Worm (Caenorhabditis elegans): ENCODE results near the gene lin-18.
A peak's percentile ranks its signal among the peaks of the same experiment; 100 is the strongest.

lin-18 gene

DNA sequence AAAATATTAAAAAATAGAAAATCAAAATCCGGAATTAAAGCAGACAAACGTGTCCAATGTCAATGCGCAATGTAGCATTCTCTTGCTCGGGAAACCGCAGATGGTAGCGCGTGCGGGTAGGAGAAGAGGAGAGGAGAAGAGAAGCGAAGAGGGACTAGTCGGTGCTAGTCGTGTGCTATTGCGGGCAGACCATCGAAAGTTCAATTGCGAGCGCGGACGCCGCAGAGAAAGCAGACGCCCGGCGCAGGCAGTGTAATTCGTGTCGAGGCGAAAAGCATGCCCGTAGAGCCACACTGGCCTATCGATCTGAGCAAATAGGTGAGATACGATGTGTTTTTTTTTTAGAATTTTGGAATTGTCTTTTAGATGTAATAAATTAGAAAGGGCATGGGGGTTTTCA, 12.7 kb upstream of the lin-18 start (continued):
- TF ChIP-seq vab-7 (GFP tag; IDR thresholded peaks at IDR 0.05) (peak; percentile 50; the same call in 1 of the 2 replicates), hlh-30 (tag; optimal IDR thresholded peaks at IDR 0.05; ENCODE audit: insufficient read depth) (peak; percentile 64), T26A8.4 (GFP tag; IDR thresholded peaks at IDR 0.05) (no peak), dve-1 (tag; optimal IDR thresholded peaks at IDR 0.05; ENCODE audit: insufficient read depth) (peak; percentile 29), jun-1 (tag; optimal IDR thresholded peaks at IDR 0.05) (no peak)

DNA sequence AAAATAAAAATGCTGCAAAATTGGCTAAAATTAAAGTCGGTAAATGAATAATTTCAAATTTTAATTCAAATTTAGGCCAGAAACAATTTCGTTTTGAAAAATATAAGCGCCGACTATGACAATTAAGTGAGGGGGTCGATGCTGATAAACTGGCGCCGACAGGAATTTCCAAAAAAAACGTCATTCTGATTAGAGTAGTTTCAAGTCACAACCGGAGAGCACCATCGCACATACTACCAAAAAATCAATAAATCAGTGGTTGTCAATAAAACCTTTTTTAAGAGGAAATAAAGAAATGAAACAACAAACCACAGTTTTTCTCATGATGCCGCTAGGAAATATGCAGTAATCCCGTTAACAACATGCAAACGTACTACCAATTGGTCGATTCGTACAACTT, 9.3 kb upstream of the lin-18 start:
- no peak for TF ChIP-seq egl-43 (GFP tag; IDR thresholded peaks at IDR 0.05)
- no peak for TF ChIP-seq lin-29 (GFP tag; IDR thresholded peaks at IDR 0.05)
- peak; percentile 47 for TF ChIP-seq dmd-6 (GFP tag; IDR thresholded peaks at IDR 0.05)
- TF ChIP-seq ztf-7 (tag; optimal IDR thresholded peaks at IDR 0.05): no peak
- no peak for TF ChIP-seq unc-39 (tag; optimal IDR thresholded peaks at IDR 0.05)
- TF ChIP-seq pha-4 (GFP tag; IDR thresholded peaks at IDR 0.05): no peak
- no peak for TF ChIP-seq pha-4 (tag; optimal IDR thresholded peaks at IDR 0.05)
- no peak for TF ChIP-seq nhr-10 (tag; optimal IDR thresholded peaks at IDR 0.05)
- TF ChIP-seq pqm-1 (tag; optimal IDR thresholded peaks at IDR 0.05): peak; percentile 65
- peak; percentile 40 for TF ChIP-seq nhr-28 (tag; optimal IDR thresholded peaks at IDR 0.05)
- no peak for TF ChIP-seq daf-16 (GFP tag; optimal IDR thresholded peaks at IDR 0.05)
- peak; percentile 71 for TF ChIP-seq daf-16 (tag; optimal IDR thresholded peaks at IDR 0.05)
- TF ChIP-seq ZK337.2 (GFP tag; IDR thresholded peaks at IDR 0.05): no peak
- TF ChIP-seq snpc-1.2 (GFP tag; IDR thresholded peaks at IDR 0.05): no peak
- TF ChIP-seq ceh-28 (tag; optimal IDR thresholded peaks at IDR 0.05): peak; percentile 1
- peak; percentile 41 for TF ChIP-seq hlh-11 (tag; optimal IDR thresholded peaks at IDR 0.05)
- 0 out of 2 replicates have a peak, but pooled peaks have one; percentile 43 for TF ChIP-seq tra-1 (GFP tag; IDR thresholded peaks at IDR 0.05)
- no peak for TF ChIP-seq duxl-1 (tag; optimal IDR thresholded peaks at IDR 0.05; ENCODE audit: poor library complexity)
- no peak for TF ChIP-seq saeg-2 (GFP tag; IDR thresholded peaks at IDR 0.05)
- TF ChIP-seq lin-38 (GFP tag; IDR thresholded peaks at IDR 0.05): no peak
- TF ChIP-seq zag-1 (tag; optimal IDR thresholded peaks at IDR 0.05): no peak
- no peak for TF ChIP-seq nhr-237 (tag; optimal IDR thresholded peaks at IDR 0.05)
- TF ChIP-seq dve-1 (tag; optimal IDR thresholded peaks at IDR 0.05; ENCODE audit: insufficient read depth): peak; percentile 37
- TF ChIP-seq T26A8.4 (GFP tag; IDR thresholded peaks at IDR 0.05): no peak
- no peak for TF ChIP-seq mdl-1 (tag; optimal IDR thresholded peaks at IDR 0.05)
- no peak for TF ChIP-seq sdz-12 (GFP tag; optimal IDR thresholded peaks at IDR 0.05)
- no peak for TF ChIP-seq cey-2 (tag; optimal IDR thresholded peaks at IDR 0.05; ENCODE audit: borderline replicate concordance, insufficient read depth)

DNA sequence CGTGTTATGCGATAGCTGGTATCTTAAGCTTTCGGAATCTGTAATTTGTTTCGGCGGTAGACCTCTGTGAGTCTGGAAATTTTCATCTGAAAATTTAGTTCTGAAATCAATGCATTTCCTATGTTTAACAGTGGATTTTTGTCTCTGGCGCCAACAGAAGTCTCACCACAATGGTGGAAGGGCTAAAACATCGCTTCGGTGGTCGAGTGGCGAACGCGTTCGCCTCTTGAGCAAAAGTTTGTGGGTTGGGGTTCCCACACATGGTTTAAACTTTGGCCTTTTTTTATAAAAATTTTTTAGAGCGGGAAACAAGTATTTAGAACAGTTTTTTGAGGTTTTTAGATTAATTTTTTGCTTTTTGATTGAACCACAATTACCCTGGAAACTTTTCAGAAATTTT, 8.6 kb upstream of the lin-18 start:
- TF ChIP-seq ces-1 (GFP tag; optimal IDR thresholded peaks at IDR 0.05): no peak
- no peak for TF ChIP-seq mdt-29 (GFP tag; IDR thresholded peaks at IDR 0.05)
- TF ChIP-seq spr-1 (tag; optimal IDR thresholded peaks at IDR 0.05): no peak
- no peak for TF ChIP-seq R02D3.7 (tag; optimal IDR thresholded peaks at IDR 0.05)
- TF ChIP-seq unc-130 (GFP tag; optimal IDR thresholded peaks at IDR 0.05): no peak
- no peak for TF ChIP-seq spr-3 (GFP tag; optimal IDR thresholded peaks at IDR 0.05)
- no peak for TF ChIP-seq nhr-48 (tag; optimal IDR thresholded peaks at IDR 0.05)
- no peak for TF ChIP-seq ceh-32 (tag; optimal IDR thresholded peaks at IDR 0.05; ENCODE audit: poor library complexity)
- no peak for TF ChIP-seq daf-16 (GFP tag; optimal IDR thresholded peaks at IDR 0.05)
- TF ChIP-seq daf-16 (tag; optimal IDR thresholded peaks at IDR 0.05): no peak
- TF ChIP-seq skn-1 (tag; optimal IDR thresholded peaks at IDR 0.05): no peak
- TF ChIP-seq set-16 (GFP tag; IDR thresholded peaks at IDR 0.05): no peak
- TF ChIP-seq tra-1 (GFP tag; IDR thresholded peaks at IDR 0.05): no peak
- TF ChIP-seq Y75B8A.6 (GFP tag; IDR thresholded peaks at IDR 0.05): no peak
- TF ChIP-seq Y5F2A.4 (GFP tag; optimal IDR thresholded peaks at IDR 0.05): no peak
- no peak for TF ChIP-seq lim-7 (GFP tag; IDR thresholded peaks at IDR 0.05)
- TF ChIP-seq ceh-62 (tag; optimal IDR thresholded peaks at IDR 0.05): no peak
- TF ChIP-seq fkh-10 (GFP tag; optimal IDR thresholded peaks at IDR 0.05): no peak
- no peak for TF ChIP-seq ama-1 (optimal IDR thresholded peaks at IDR 0.05)
